Worm (Caenorhabditis elegans) whole organism, mixed stage, embryonic: ENCODE results near the gene sre-6.

Experiments used
- M03D4.4 ChIP-seq: sonication (generic microtip); optimal IDR thresholded peaks from 2 replicates; lab custom pipeline; 2017; ENCODE audit warnings: mild to moderate bottlenecking, missing genetic modification characterization, missing compliant biosample characterization
- blmp-1 ChIP-seq: fragments of 150-350 bp; optimal IDR thresholded peaks from 2 replicates; lab custom pipeline; 2014; ENCODE audit warnings: missing biosample characterization, missing genetic modification characterization
- ceh-39 ChIP-seq: fragments of 150-350 bp; optimal IDR thresholded peaks from 2 replicates; lab custom pipeline; 2014; ENCODE audit warnings: missing biosample characterization, missing genetic modification characterization
- ceh-43 ChIP-seq: fragments of 200-800 bp; sonication (Bioruptor generic); optimal IDR thresholded peaks from 2 replicates; lab custom pipeline; 2018; ENCODE audit warnings: mild to moderate bottlenecking, missing genetic modification characterization, moderate library complexity, missing compliant biosample characterization
- ceh-83 ChIP-seq: fragments of 200-800 bp; sonication (Bioruptor generic); optimal IDR thresholded peaks from 2 replicates; lab custom pipeline; 2018; ENCODE audit warnings: mild to moderate bottlenecking, missing genetic modification characterization, missing compliant biosample characterization
- ces-1 ChIP-seq: fragments of 150-350 bp; optimal IDR thresholded peaks from 2 replicates; lab custom pipeline; 2014; ENCODE audit warnings: missing biosample characterization, missing genetic modification reagents, missing genetic modification characterization
- cnd-1 ChIP-seq: fragments of 200-800 bp; sonication (Bioruptor generic); optimal IDR thresholded peaks from 2 replicates; lab custom pipeline; 2018; ENCODE audit warnings: mild to moderate bottlenecking, missing genetic modification characterization, missing compliant biosample characterization
- drap-1 ChIP-seq: fragments of 200-800 bp; sonication (Bioruptor generic); optimal IDR thresholded peaks from 3 replicates; lab custom pipeline; 2018; ENCODE audit warnings: mild to moderate bottlenecking, missing genetic modification characterization, missing compliant biosample characterization
- elt-1 ChIP-seq: sonication (generic microtip); optimal IDR thresholded peaks from 2 replicates; lab custom pipeline; 2017; ENCODE audit warnings: missing genetic modification characterization, mild to moderate bottlenecking, missing compliant biosample characterization, antibody characterized with exemption, moderate library complexity, borderline replicate concordance; ENCODE audit not compliant: insufficient read depth
- elt-3 ChIP-seq: fragments of 150-350 bp; optimal IDR thresholded peaks from 2 replicates; lab custom pipeline; 2014; ENCODE audit warnings: missing biosample characterization, missing genetic modification characterization
- flh-1 ChIP-seq: fragments of 200-800 bp; sonication (Bioruptor generic); optimal IDR thresholded peaks from 2 replicates; lab custom pipeline; 2018; ENCODE audit warnings: mild to moderate bottlenecking, missing genetic modification characterization, moderate library complexity, missing compliant biosample characterization
- ham-2 ChIP-seq: fragments of 200-800 bp; sonication (Bioruptor generic); optimal IDR thresholded peaks from 2 replicates; lab custom pipeline; 2018; ENCODE audit warnings: mild to moderate bottlenecking, missing genetic modification characterization, missing compliant biosample characterization
- hlh-1 ChIP-seq: fragments of 150-350 bp; optimal IDR thresholded peaks from 2 replicates; lab custom pipeline; 2014; ENCODE audit warnings: missing biosample characterization, missing genetic modification reagents, missing genetic modification characterization
- lin-13 ChIP-seq: fragments of 150-350 bp; optimal IDR thresholded peaks from 2 replicates; lab custom pipeline; 2014; ENCODE audit warnings: missing biosample characterization, missing genetic modification characterization
- lin-32 ChIP-seq: fragments of 200-800 bp; sonication (Bioruptor generic); optimal IDR thresholded peaks from 2 replicates; lab custom pipeline; 2018; ENCODE audit warnings: mild to moderate bottlenecking, missing genetic modification characterization, missing compliant biosample characterization
- lsy-2 ChIP-seq: fragments of 150-350 bp; optimal IDR thresholded peaks from 2 replicates; lab custom pipeline; 2014; ENCODE audit warnings: missing biosample characterization, missing genetic modification characterization
- mab-5 ChIP-seq: fragments of 150-350 bp; optimal IDR thresholded peaks from 2 replicates; lab custom pipeline; 2014; ENCODE audit warnings: missing biosample characterization, missing genetic modification characterization
- mep-1 ChIP-seq: fragments of 150-350 bp; optimal IDR thresholded peaks from 2 replicates; lab custom pipeline; 2017; ENCODE audit warnings: missing biosample characterization, missing genetic modification reagents, missing genetic modification characterization, inconsistent platforms
- mls-2 ChIP-seq: sonication (generic microtip); optimal IDR thresholded peaks from 2 replicates; lab custom pipeline; 2016; ENCODE audit warnings: mild to moderate bottlenecking, missing genetic modification characterization, moderate library complexity, missing compliant biosample characterization
- nhr-12 ChIP-seq: fragments of 150-350 bp; optimal IDR thresholded peaks from 2 replicates; lab custom pipeline; 2014; ENCODE audit warnings: missing biosample characterization, missing genetic modification characterization
- nhr-76 ChIP-seq: sonication (generic microtip); optimal IDR thresholded peaks from 2 replicates; lab custom pipeline; 2017; ENCODE audit warnings: missing biosample characterization, missing genetic modification characterization
- pha-4 ChIP-seq: fragments of 150-350 bp; optimal IDR thresholded peaks from 2 replicates; lab custom pipeline; 2018; ENCODE audit warnings: missing biosample characterization, missing genetic modification reagents, missing genetic modification characterization
- sem-2 ChIP-seq: fragments of 200-800 bp; sonication (Bioruptor generic); optimal IDR thresholded peaks from 2 replicates; lab custom pipeline; 2018; ENCODE audit warnings: mild to moderate bottlenecking, missing genetic modification characterization, missing compliant biosample characterization
- sptf-1 ChIP-seq: sonication (generic microtip); optimal IDR thresholded peaks from 2 replicates; lab custom pipeline; 2017; ENCODE audit warnings: mild to moderate bottlenecking, missing genetic modification characterization, moderate library complexity, missing compliant biosample characterization
- tbx-8 ChIP-seq: fragments of 200-800 bp; sonication (Bioruptor generic); optimal IDR thresholded peaks from 2 replicates; lab custom pipeline; 2018; ENCODE audit warnings: mild to moderate bottlenecking, missing genetic modification characterization, moderate library complexity, missing compliant biosample characterization
- unc-120 ChIP-seq: sonication (generic microtip); optimal IDR thresholded peaks from 2 replicates; lab custom pipeline; 2017; ENCODE audit warnings: missing genetic modification characterization, missing compliant biosample characterization; ENCODE audit not compliant: poor library complexity, severe bottlenecking
- unc-39 ChIP-seq: fragments of 150-350 bp; optimal IDR thresholded peaks from 2 replicates; lab custom pipeline; 2014; ENCODE audit warnings: missing biosample characterization, missing genetic modification characterization
- unc-62 ChIP-seq: fragments of 150-350 bp; optimal IDR thresholded peaks from 2 replicates; lab custom pipeline; 2014; ENCODE audit warnings: missing biosample characterization, missing genetic modification reagents, missing genetic modification characterization
- zip-8 ChIP-seq: fragments of 150-350 bp; optimal IDR thresholded peaks from 2 replicates; lab custom pipeline; 2014; ENCODE audit warnings: missing biosample characterization, missing genetic modification characterization
- ztf-11 ChIP-seq: fragments of 150-350 bp; optimal IDR thresholded peaks from 2 replicates; lab custom pipeline; 2014; ENCODE audit warnings: missing biosample characterization, missing genetic modification characterization

Gene sre-6

DNA sequence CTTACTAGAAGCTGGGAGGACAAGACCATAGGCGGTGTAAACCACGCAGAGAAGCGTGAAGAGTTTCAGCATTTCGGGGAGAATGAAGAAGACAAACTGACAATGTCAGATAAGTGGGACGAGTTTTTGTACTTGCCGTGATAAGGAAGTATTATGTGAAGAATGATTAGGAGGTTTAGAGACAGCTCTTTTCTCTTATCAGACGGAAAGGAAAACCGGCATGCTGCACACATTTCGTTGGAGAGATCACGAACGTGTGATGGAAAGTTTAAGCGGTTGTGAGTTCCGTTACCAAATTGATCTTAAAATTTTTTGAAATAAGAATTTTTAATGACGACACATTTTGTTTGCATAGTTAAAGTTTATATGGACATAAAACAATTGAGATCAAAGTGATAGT lies 12.0 kb downstream of the sre-6 start, which contains the start of gene F28H7.3:
Gene F28H7.3, minus strand, starts transcription at position 159 of the 400 bp plus-strand sequence.
- TF ChIP-seq drap-1 (GFP tag; lab: Kevin White, UChicago) (no peak), zip-8 (tag; lab: Kevin White, UChicago) (no peak), ceh-83 (GFP tag; lab: Kevin White, UChicago) (no peak), lsy-2 (tag; lab: Kevin White, UChicago) (no peak), tbx-8 (GFP tag; lab: Kevin White, UChicago) (no peak), M03D4.4 (no peak), cnd-1 (tag; lab: Kevin White, UChicago) (no peak), mep-1 (tag; lab: Kevin White, UChicago) (no peak), mab-5 (no peak), sem-2 (GFP tag; lab: Kevin White, UChicago) (no peak), unc-62 (GFP tag; lab: Kevin White, UChicago) (no peak), unc-120 (tag; lab: Kevin White, UChicago) (no peak), ces-1 (no peak), nhr-12 (tag; lab: Kevin White, UChicago) (no peak), elt-1 (tag; lab: Kevin White, UChicago) (no peak)

DNA sequence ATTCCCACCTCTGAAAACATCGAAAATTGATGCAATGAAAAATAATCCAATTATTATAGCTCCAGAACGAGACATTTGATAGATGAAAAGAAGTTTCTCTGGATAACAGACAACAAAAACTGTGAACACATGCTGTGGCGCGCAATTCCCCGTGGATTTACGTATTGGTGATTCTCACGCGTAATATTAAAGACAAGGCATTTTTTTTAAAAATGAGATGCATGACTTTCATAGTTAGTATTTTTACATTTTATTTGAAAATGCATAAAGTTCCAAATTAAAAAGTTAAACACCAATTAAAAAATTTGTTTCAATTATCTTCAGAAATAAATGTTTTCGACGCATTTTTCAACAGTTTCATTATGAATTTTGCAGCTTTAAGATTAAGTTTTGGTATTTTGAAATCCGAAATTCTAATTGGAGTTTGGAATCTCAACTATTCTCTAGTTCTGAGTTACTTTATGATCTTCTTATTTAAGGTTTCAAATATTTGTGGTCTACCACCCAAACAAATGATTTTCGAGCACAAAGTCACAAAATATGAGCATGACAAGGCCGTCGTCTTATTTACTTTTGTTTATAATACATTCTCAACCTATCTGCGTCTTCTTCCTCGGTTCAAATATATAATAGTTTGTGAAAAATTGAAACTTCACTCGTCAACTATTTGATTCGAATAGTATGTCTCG lies 15.2 kb downstream of the sre-6 start, which contains the start of the genes selt-1.2 and F28H7.2:
Gene selt-1.2, minus strand, starts transcription at position 101 of the 689 bp plus-strand sequence.
Gene F28H7.2, plus strand, starts transcription at position 639 of the 689 bp plus-strand sequence.
- no peak for TF ChIP-seq blmp-1
- TF ChIP-seq zip-8 (tag; lab: Kevin White, UChicago): no peak
- TF ChIP-seq ceh-43 (GFP tag; lab: Kevin White, UChicago): no peak
- TF ChIP-seq drap-1 (GFP tag; lab: Kevin White, UChicago): no peak

DNA sequence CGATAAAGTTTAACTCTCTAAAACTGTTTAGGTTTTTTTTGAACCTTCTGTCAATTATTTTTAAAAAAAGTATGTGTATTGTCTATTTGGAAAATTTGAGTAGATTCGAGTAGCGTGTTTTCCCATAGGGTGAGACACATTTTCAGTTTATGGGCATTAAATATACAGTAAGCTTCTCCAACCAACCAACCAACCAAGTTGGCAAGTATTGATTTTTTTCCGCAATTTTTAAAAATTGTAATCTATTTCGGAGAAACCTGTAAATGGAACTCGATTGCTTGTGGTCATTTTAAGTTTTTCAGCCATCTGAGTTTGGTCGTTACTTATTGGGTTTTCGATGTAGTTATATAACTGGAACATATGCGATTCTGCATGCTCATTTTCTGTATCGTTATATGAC lies 17.6 kb downstream of the sre-6 start, which contains the start of gene srj-21:
Gene srj-21, plus strand, starts transcription at position 301 of the 400 bp plus-strand sequence.
- TF ChIP-seq unc-39: no peak
- no peak for TF ChIP-seq lin-13 (tag; lab: Kevin White, UChicago)
- no peak for TF ChIP-seq lin-32 (GFP tag; lab: Kevin White, UChicago)
- no peak for TF ChIP-seq mls-2 (tag; lab: Kevin White, UChicago)
- no peak for TF ChIP-seq sptf-1 (tag; lab: Kevin White, UChicago)
- no peak for TF ChIP-seq hlh-1 (tag; lab: Kevin White, UChicago)
- no peak for TF ChIP-seq ztf-11 (tag; lab: Kevin White, UChicago)
- TF ChIP-seq mep-1 (tag; lab: Kevin White, UChicago): no peak
- no peak for TF ChIP-seq ham-2 (GFP tag; lab: Kevin White, UChicago)
- no peak for TF ChIP-seq flh-1 (GFP tag; lab: Kevin White, UChicago)
- no peak for TF ChIP-seq M03D4.4
- TF ChIP-seq pha-4 (tag; lab: Kevin White, UChicago): no peak

DNA sequence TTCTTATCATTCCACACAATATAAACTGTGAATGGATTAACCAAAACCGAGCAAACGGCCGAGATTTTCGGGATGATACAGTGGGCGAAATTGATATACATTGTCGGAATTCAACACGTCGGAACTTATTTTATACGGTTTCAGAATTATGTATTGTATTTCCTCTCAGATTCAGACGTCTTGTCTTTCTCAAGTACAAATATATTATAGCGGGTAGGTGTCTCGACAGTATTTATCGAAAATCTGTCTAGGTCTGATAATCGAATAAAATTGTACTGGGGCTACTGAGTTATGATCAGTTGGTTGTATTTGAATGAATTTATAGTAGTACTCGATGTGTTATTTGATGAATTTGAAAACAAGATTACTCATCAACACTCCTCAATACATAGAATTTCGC lies 18.9 kb downstream of the sre-6 start, which contains the start of gene srj-22:
Gene srj-22, minus strand, starts transcription at position 101 of the 400 bp plus-strand sequence.
- no peak for TF ChIP-seq unc-39
- TF ChIP-seq ces-1: no peak
- TF ChIP-seq mab-5: no peak
- no peak for TF ChIP-seq nhr-76
- TF ChIP-seq elt-3: no peak
- no peak for TF ChIP-seq ceh-39 (tag; lab: Kevin White, UChicago)
- TF ChIP-seq pha-4 (tag; lab: Kevin White, UChicago): no peak
- no peak for TF ChIP-seq hlh-1 (tag; lab: Kevin White, UChicago)
- TF ChIP-seq cnd-1 (tag; lab: Kevin White, UChicago): no peak
- no peak for TF ChIP-seq drap-1 (GFP tag; lab: Kevin White, UChicago)
- no peak for TF ChIP-seq ceh-43 (GFP tag; lab: Kevin White, UChicago)

DNA sequence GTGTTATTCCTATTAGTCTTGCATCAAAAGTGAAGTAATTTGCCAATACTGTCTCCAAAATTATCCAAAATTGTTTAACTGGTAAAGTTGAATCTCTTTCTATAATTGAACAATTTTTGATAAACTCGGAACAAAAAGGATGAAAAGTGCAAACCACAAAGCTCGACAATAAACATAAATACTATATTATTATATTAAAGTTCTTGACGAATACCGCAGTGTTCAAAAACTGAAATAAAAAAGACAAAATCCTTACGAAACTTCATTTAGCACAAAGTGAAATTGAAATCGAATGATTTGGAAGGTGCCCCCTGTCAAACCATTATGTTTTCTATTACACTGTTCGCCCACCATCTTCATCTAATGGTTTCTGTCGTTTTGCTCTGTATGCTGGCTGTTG lies 21.2 kb downstream of the sre-6 start, which contains the start of gene ZC302.3:
Gene ZC302.3, minus strand, starts transcription at position 101 of the 400 bp plus-strand sequence.
- TF ChIP-seq elt-1 (tag; lab: Kevin White, UChicago) (no peak), pha-4 (tag; lab: Kevin White, UChicago) (no peak), ceh-39 (tag; lab: Kevin White, UChicago) (no peak), mls-2 (tag; lab: Kevin White, UChicago) (no peak), sem-2 (GFP tag; lab: Kevin White, UChicago) (no peak), lin-32 (GFP tag; lab: Kevin White, UChicago) (no peak), mab-5 (no peak)
